Worm (Caenorhabditis elegans) whole organism, L3 larva: ENCODE data around the gene egrh-3.

Experiments used
- ceh-28 ChIP-seq: fragments of 150-350 bp; optimal IDR thresholded peaks from 2 replicates; lab custom pipeline; 2014; ENCODE audit warnings: missing biosample characterization, missing genetic modification reagents, missing genetic modification characterization
- ztf-11 ChIP-seq: fragments of 150-350 bp; optimal IDR thresholded peaks from 2 replicates; lab custom pipeline; 2014; ENCODE audit warnings: missing biosample characterization, missing genetic modification characterization

- TF ChIP-seq ceh-28 (tag; lab: Kevin White, UChicago) (no peak), ztf-11 (no peak)
These were observed at the start of gene egrh-3 for ce11 chrIV:2688716-2689307.
